Worm (Caenorhabditis elegans): Measurements from ENCODE around the gene Y5H2B.3.

ce11 chrV:2183162-2183561 is 4.9 kb upstream of the Y5H2B.3 start, which contains the start of gene cyp-33C2:
- TF ChIP-seq lin-15B (tag; optimal IDR thresholded peaks at IDR 0.05): no peak
- no peak for TF ChIP-seq unc-62 (GFP tag; optimal IDR thresholded peaks at IDR 0.05 in 1 of 2)
- TF ChIP-seq unc-62 (tag; optimal IDR thresholded peaks at IDR 0.05): no peak
- TF ChIP-seq hlh-30 (tag; optimal IDR thresholded peaks at IDR 0.05; ENCODE audit: insufficient read depth): no peak
- TF ChIP-seq pqm-1 (tag; optimal IDR thresholded peaks at IDR 0.05): no peak
- no peak for TF ChIP-seq aly-2 (tag; optimal IDR thresholded peaks at IDR 0.05)
- TF ChIP-seq mep-1 (tag; optimal IDR thresholded peaks at IDR 0.05): no peak
- TF ChIP-seq unc-39 (tag; optimal IDR thresholded peaks at IDR 0.05): no peak
- TF ChIP-seq ztf-11 (tag; optimal IDR thresholded peaks at IDR 0.05): no peak
- no peak for TF ChIP-seq gei-8 (GFP tag; optimal IDR thresholded peaks at IDR 0.05)
- no peak for TF ChIP-seq nhr-77 (tag; optimal IDR thresholded peaks at IDR 0.05)
- no peak for TF ChIP-seq tag-97 (GFP tag; IDR thresholded peaks at IDR 0.05)
- TF ChIP-seq hif-1 (tag; optimal IDR thresholded peaks at IDR 0.05): no peak
- TF ChIP-seq ceh-32 (tag; optimal IDR thresholded peaks at IDR 0.05; ENCODE audit: poor library complexity): no peak
- TF ChIP-seq nhr-10 (tag; optimal IDR thresholded peaks at IDR 0.05): no peak
